Fruit fly (Drosophila melanogaster): ENCODE results near the gene CG17477.
A peak's percentile ranks its signal among the peaks of the same experiment; 100 is the strongest.

Gene CG17477

DNA sequence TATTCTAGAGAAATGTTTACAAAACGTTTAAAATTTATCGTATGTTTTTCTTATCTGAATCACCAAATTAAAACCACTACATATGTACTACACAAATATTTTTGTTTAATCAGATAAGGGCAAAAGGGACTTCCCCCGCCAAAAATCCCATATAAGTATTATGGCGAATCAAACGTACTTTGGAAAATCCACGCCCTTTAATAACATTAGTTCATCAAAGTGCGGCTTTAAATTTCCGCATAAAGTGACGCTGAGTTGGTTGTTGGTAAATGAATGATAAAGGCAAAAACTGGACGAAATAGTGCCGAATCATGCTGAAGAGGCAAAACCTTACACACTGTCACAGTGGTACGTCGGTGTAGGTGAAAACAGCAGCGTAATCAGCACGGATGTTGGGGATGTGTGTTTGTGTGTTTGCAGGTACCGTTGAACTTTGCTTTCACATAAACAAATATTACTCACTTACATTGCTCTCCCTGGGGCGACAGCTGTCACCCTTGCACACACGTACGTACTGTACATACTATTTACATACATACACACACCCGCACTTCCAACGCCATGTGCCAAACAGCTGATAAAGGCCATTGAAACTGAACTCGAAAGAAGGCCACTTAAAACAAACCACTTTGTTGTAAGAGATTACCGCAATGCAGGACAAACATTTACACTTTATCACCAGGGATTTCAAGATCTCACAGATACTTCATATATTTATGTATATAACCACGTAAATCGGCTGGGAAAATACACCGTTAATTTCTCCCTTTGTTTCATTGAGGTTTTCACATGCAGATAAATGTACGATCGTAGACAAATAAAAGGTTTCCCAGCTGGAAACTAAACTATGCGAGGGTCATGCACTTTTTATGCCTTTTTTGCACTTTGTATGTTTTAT lies 47.5 kb downstream of the CG17477 start (continued):
- TF ChIP-seq Asciz (GFP tag; optimal IDR thresholded peaks at IDR 0.05) (no peak), Dp (GFP tag; optimal IDR thresholded peaks at IDR 0.05) (no peak), Chrac-16 (GFP tag; optimal IDR thresholded peaks at IDR 0.05) (no peak), CG7556 (GFP tag; optimal IDR thresholded peaks at IDR 0.05) (peak; percentile 1), Drgx (GFP tag; IDR thresholded peaks at IDR 0.05) (peak; percentile 21; the same call in 1 of the 2 replicates), knrl (GFP tag; IDR thresholded peaks at IDR 0.05; ENCODE audit: partially characterized antibody) (no peak), ewg (GFP tag; optimal IDR thresholded peaks at IDR 0.05) (no peak), Dll (GFP tag; IDR thresholded peaks at IDR 0.05; ENCODE audit: partially characterized antibody) (no peak), gfzf (GFP tag; optimal IDR thresholded peaks at IDR 0.05) (no peak), CG13775 (GFP tag; optimal IDR thresholded peaks at IDR 0.05) (no peak), ind (GFP tag; optimal IDR thresholded peaks at IDR 0.05) (no peak), odd (GFP tag; optimal IDR thresholded peaks at IDR 0.05) (no peak), tll (GFP tag; optimal IDR thresholded peaks at IDR 0.05) (peak in 1 of 2 experiments; percentile 59), ems (GFP tag; optimal IDR thresholded peaks at IDR 0.05) (peak; percentile 3), CG10462 (GFP tag; optimal IDR thresholded peaks at IDR 0.05) (no peak), Xrp1 (GFP tag; IDR thresholded peaks at IDR 0.05) (peak; percentile 36; the same call in 1 of the 2 replicates), CG18599 (GFP tag; optimal IDR thresholded peaks at IDR 0.05) (no peak), fd96Cb (tag; optimal IDR thresholded peaks at IDR 0.05) (no peak), CG12155 (GFP tag; optimal IDR thresholded peaks at IDR 0.05) (no peak), Hmx (GFP tag; optimal IDR thresholded peaks at IDR 0.05) (no peak), CG18764 (GFP tag; optimal IDR thresholded peaks at IDR 0.05) (no peak), CG15073 (GFP tag; optimal IDR thresholded peaks at IDR 0.05) (no peak), CG16779 (GFP tag; IDR thresholded peaks at IDR 0.05) (no peak), salm (tag; optimal IDR thresholded peaks at IDR 0.05) (no peak), CG4617 (GFP tag; optimal IDR thresholded peaks at IDR 0.05; ENCODE audit: borderline replicate concordance) (no peak), so (GFP tag; IDR thresholded peaks at IDR 0.05) (0 out of 3 replicates have a peak, but pooled peaks have one; percentile 8), Tbp (GFP tag; optimal IDR thresholded peaks at IDR 0.05) (no peak), Meics (GFP tag; optimal IDR thresholded peaks at IDR 0.05) (peak; percentile 42), dmrt99B (tag; optimal IDR thresholded peaks at IDR 0.05) (no peak), Lim3 (GFP tag; IDR thresholded peaks at IDR 0.05) (no peak), hth (optimal IDR thresholded peaks at IDR 0.05) (no peak), CG6175 (GFP tag; IDR thresholded peaks at IDR 0.05) (no peak), HmgZ (tag; optimal IDR thresholded peaks at IDR 0.05) (peak; percentile 45), Lpt (GFP tag; optimal IDR thresholded peaks at IDR 0.05) (no peak), ttk (GFP tag; IDR thresholded peaks at IDR 0.05) (no peak), Dbx (GFP tag; IDR thresholded peaks at IDR 0.05) (peak; percentile 24; the same call in 1 of the 3 replicates), onecut (GFP tag; IDR thresholded peaks at IDR 0.05) (no peak), BEAF-32 (GFP tag; optimal IDR thresholded peaks at IDR 0.05) (no peak), CG12071 (GFP tag; optimal IDR thresholded peaks at IDR 0.05) (peak; percentile 50), CG30431 (GFP tag; optimal IDR thresholded peaks at IDR 0.05) (no peak), Myb (GFP tag; optimal IDR thresholded peaks at IDR 0.05) (no peak), Fer3 (tag; optimal IDR thresholded peaks at IDR 0.05) (no peak), bigmax (GFP tag; optimal IDR thresholded peaks at IDR 0.05) (no peak), CG15696 (tag; optimal IDR thresholded peaks at IDR 0.05) (peak; percentile 27), fd3F (GFP tag; optimal IDR thresholded peaks at IDR 0.05) (no peak), CG34376 (GFP tag; optimal IDR thresholded peaks at IDR 0.05) (peak; percentile 41), CG11560 (tag; IDR thresholded peaks at IDR 0.05) (no peak), HLHmδ (GFP tag; optimal IDR thresholded peaks at IDR 0.05) (peak; percentile 98), gt (GFP tag; IDR thresholded peaks at IDR 0.05) (no peak)

Measured in whole organism, embryonic.